Worm (Caenorhabditis elegans) whole organism, late embryonic: Measurements from ENCODE around the gene clec-168.

Experiments used
- C38D4.7 ChIP-seq: fragments of 200-800 bp; sonication (Bioruptor generic); optimal IDR thresholded peaks from 2 replicates; lab custom pipeline; 2018; ENCODE audit warnings: mild to moderate bottlenecking, missing genetic modification characterization, moderate library complexity, missing compliant biosample characterization
- K09A11.1 ChIP-seq: sonication (generic microtip); optimal IDR thresholded peaks from 2 replicates; lab custom pipeline; 2017; ENCODE audit warnings: antibody characterized with exemption, mild to moderate bottlenecking, missing genetic modification characterization, missing compliant biosample characterization; ENCODE audit not compliant: insufficient read depth
- Y22D7AL.16 ChIP-seq: sonication (generic microtip); optimal IDR thresholded peaks from 2 replicates; lab custom pipeline; 2016; ENCODE audit warnings: missing genetic modification characterization, missing compliant biosample characterization
- ama-1 ChIP-seq: fragments of 150-350 bp; optimal IDR thresholded peaks from 2 replicates; lab custom pipeline; 2014
- ceh-14 ChIP-seq: sonication (generic microtip); optimal IDR thresholded peaks from 2 replicates; lab custom pipeline; 2016; ENCODE audit warnings: missing genotype, missing genetic modification characterization, missing compliant biosample characterization
- ceh-18 ChIP-seq: sonication (generic microtip); optimal IDR thresholded peaks from 2 replicates; lab custom pipeline; 2016; ENCODE audit warnings: missing genetic modification characterization, missing compliant biosample characterization
- ceh-19 ChIP-seq: fragments of 200-800 bp; sonication (Bioruptor generic); optimal IDR thresholded peaks from 2 replicates; lab custom pipeline; 2018; ENCODE audit warnings: mild to moderate bottlenecking, missing genetic modification characterization, missing compliant biosample characterization
- ceh-2 ChIP-seq: sonication (generic microtip); optimal IDR thresholded peaks from 2 replicates; lab custom pipeline; 2016; ENCODE audit warnings: missing genotype, missing genetic modification characterization, missing compliant biosample characterization
- ceh-22 ChIP-seq: sonication (generic microtip); optimal IDR thresholded peaks from 2 replicates; lab custom pipeline; 2017; ENCODE audit warnings: missing biosample characterization, missing genetic modification characterization
- ceh-24 ChIP-seq: sonication (generic microtip); optimal IDR thresholded peaks from 2 replicates; lab custom pipeline; 2016; ENCODE audit warnings: mild to moderate bottlenecking, missing genetic modification characterization, missing compliant biosample characterization
- ceh-34 ChIP-seq: sonication (generic microtip); optimal IDR thresholded peaks from 2 replicates; lab custom pipeline; 2016; ENCODE audit warnings: mild to moderate bottlenecking, missing genetic modification characterization, missing compliant biosample characterization
- ceh-6 ChIP-seq: fragments of 200-800 bp; sonication (Bioruptor generic); optimal IDR thresholded peaks from 2 replicates; lab custom pipeline; 2018; ENCODE audit warnings: mild to moderate bottlenecking, missing genetic modification characterization, missing compliant biosample characterization
- ceh-9 ChIP-seq: sonication (generic microtip); optimal IDR thresholded peaks from 2 replicates; lab custom pipeline; 2016; ENCODE audit warnings: mild to moderate bottlenecking, missing genetic modification characterization, inconsistent platforms, missing compliant biosample characterization
- che-1 ChIP-seq: sonication (generic microtip); optimal IDR thresholded peaks from 2 replicates; lab custom pipeline; 2016; ENCODE audit warnings: mild to moderate bottlenecking, missing genetic modification characterization, missing compliant biosample characterization
- dve-1 ChIP-seq: sonication (generic microtip); optimal IDR thresholded peaks from 2 replicates; lab custom pipeline; 2017; ENCODE audit warnings: antibody characterized with exemption, mild to moderate bottlenecking, missing genetic modification characterization, missing compliant biosample characterization
- elt-4 ChIP-seq: sonication (generic microtip); optimal IDR thresholded peaks from 2 replicates; lab custom pipeline; 2016; ENCODE audit warnings: missing genetic modification characterization, missing compliant biosample characterization
- ets-4 ChIP-seq: sonication (generic microtip); optimal IDR thresholded peaks from 2 replicates; lab custom pipeline; 2016; ENCODE audit warnings: missing genetic modification characterization, missing compliant biosample characterization
- fax-1 ChIP-seq: sonication (generic microtip); optimal IDR thresholded peaks from 2 replicates; lab custom pipeline; 2016; ENCODE audit warnings: missing genotype, missing genetic modification characterization, missing compliant biosample characterization
- fkh-10 ChIP-seq: fragments of 150-350 bp; optimal IDR thresholded peaks from 2 replicates; lab custom pipeline; 2014; ENCODE audit warnings: missing biosample characterization, missing genetic modification reagents, missing genetic modification characterization
- fkh-6 ChIP-seq: sonication (generic microtip); optimal IDR thresholded peaks from 2 replicates; lab custom pipeline; 2016; ENCODE audit warnings: missing genetic modification characterization, missing compliant biosample characterization
- gmeb-2 ChIP-seq: sonication (generic microtip); optimal IDR thresholded peaks from 2 replicates; lab custom pipeline; 2016; ENCODE audit warnings: missing genetic modification characterization, inconsistent platforms, missing compliant biosample characterization
- hlh-15 ChIP-seq: sonication (generic microtip); optimal IDR thresholded peaks from 2 replicates; lab custom pipeline; 2016; ENCODE audit warnings: missing genetic modification characterization, missing compliant biosample characterization
- hlh-30 ChIP-seq: sonication (generic microtip); optimal IDR thresholded peaks from 2 replicates; lab custom pipeline; 2017; ENCODE audit warnings: antibody characterized with exemption, missing genetic modification characterization, missing compliant biosample characterization; ENCODE audit not compliant: insufficient read depth
- hlh-8 ChIP-seq: sonication (generic microtip); optimal IDR thresholded peaks from 2 replicates; lab custom pipeline; 2016; ENCODE audit warnings: missing genotype, missing genetic modification characterization, missing compliant biosample characterization
- nfya-1 ChIP-seq: sonication (generic microtip); optimal IDR thresholded peaks from 2 replicates; lab custom pipeline; 2017; ENCODE audit warnings: missing genetic modification characterization, mild to moderate bottlenecking, missing compliant biosample characterization, antibody characterized with exemption, moderate library complexity
- nhr-232 ChIP-seq: sonication (generic microtip); optimal IDR thresholded peaks from 2 replicates; lab custom pipeline; 2016; ENCODE audit warnings: missing genetic modification characterization, missing compliant biosample characterization
- pag-3 ChIP-seq: sonication (generic microtip); optimal IDR thresholded peaks from 2 replicates; lab custom pipeline; 2016; ENCODE audit warnings: missing compliant biosample characterization, missing genetic modification characterization, borderline replicate concordance
- pat-9 ChIP-seq: fragments of 200-800 bp; sonication (Bioruptor generic); optimal IDR thresholded peaks from 2 replicates; lab custom pipeline; 2018; ENCODE audit warnings: mild to moderate bottlenecking, missing genetic modification characterization, moderate library complexity, missing compliant biosample characterization
- pha-4 ChIP-seq: fragments of 150-350 bp; optimal IDR thresholded peaks from 2 replicates; lab custom pipeline; 2018; ENCODE audit warnings: missing biosample characterization, missing genetic modification reagents, missing genetic modification characterization
- pros-1 ChIP-seq: fragments of 150-350 bp; optimal IDR thresholded peaks from 2 replicates; lab custom pipeline; 2014; ENCODE audit warnings: missing biosample characterization, missing genetic modification reagents, missing genetic modification characterization
- ref-2 ChIP-seq: sonication (generic microtip); optimal IDR thresholded peaks from 2 replicates; lab custom pipeline; 2016; ENCODE audit warnings: missing genetic modification characterization, missing compliant biosample characterization
- sox-2 ChIP-seq: fragments of 200-800 bp; sonication (Bioruptor generic); IDR thresholded peaks from 2 replicates; pipeline ENCODE4 v1.3.6; 2022; ENCODE audit warnings: missing genetic modification reagents, missing genetic modification characterization, missing compliant biosample characterization
- syd-9 ChIP-seq: sonication (generic microtip); optimal IDR thresholded peaks from 2 replicates; lab custom pipeline; 2016; ENCODE audit warnings: mild to moderate bottlenecking, missing genetic modification characterization, moderate library complexity, missing compliant biosample characterization
- tbx-2 ChIP-seq: sonication (generic microtip); optimal IDR thresholded peaks from 2 replicates; lab custom pipeline; 2016; ENCODE audit warnings: missing genetic modification characterization, missing compliant biosample characterization
- ttx-3 ChIP-seq: sonication (generic microtip); optimal IDR thresholded peaks from 2 replicates; lab custom pipeline; 2016; ENCODE audit warnings: missing genetic modification reagents, missing genetic modification characterization, missing compliant biosample characterization
- unc-3 ChIP-seq, 2 experiments: fragments of 200-800 bp in 1 of 2; sonication (Bioruptor generic) in 1 of 2; sonication (generic microtip) in 1 of 2; conservative IDR thresholded peaks in 1 of 2; optimal IDR thresholded peaks in 1 of 2; 2 replicates each; pipeline versions ENCODE4 v1.3.6 to Lab custom; 2016 to 2022; ENCODE audit warnings: missing compliant biosample characterization in 2 of 2, missing genetic modification characterization in 2 of 2, missing genetic modification reagents in 1 of 2
- unc-55 ChIP-seq: sonication (generic microtip); optimal IDR thresholded peaks from 2 replicates; lab custom pipeline; 2017; ENCODE audit warnings: missing biosample characterization, missing genetic modification reagents, missing genetic modification characterization
- zip-5 ChIP-seq: sonication (generic microtip); optimal IDR thresholded peaks from 2 replicates; lab custom pipeline; 2016; ENCODE audit warnings: missing genetic modification characterization, missing compliant biosample characterization
- ztf-16 ChIP-seq: sonication (generic microtip); optimal IDR thresholded peaks from 2 replicates; lab custom pipeline; 2017; ENCODE audit warnings: missing genetic modification characterization, missing compliant biosample characterization

The clec-168 gene

ce11 chrIV:1256723-1257122 is at the start of gene clec-168:
Gene clec-168 (plus strand): TSS chrIV:1256969.
- TF ChIP-seq tbx-2 (tag; lab: Kevin White, UChicago) (no peak), Y22D7AL.16 (tag; lab: Kevin White, UChicago) (no peak), ttx-3 (tag; lab: Kevin White, UChicago) (no peak), ceh-18 (tag; lab: Kevin White, UChicago) (no peak), fkh-6 (tag; lab: Kevin White, UChicago) (no peak), pag-3 (no peak), hlh-15 (tag; lab: Kevin White, UChicago) (no peak), fkh-10 (GFP tag; lab: Kevin White, UChicago) (no peak), C38D4.7 (GFP tag; lab: Kevin White, UChicago) (no peak), pat-9 (no peak), hlh-30 (tag; lab: Kevin White, UChicago) (no peak), ceh-24 (no peak), unc-3 (GFP tag; conservative IDR thresholded peaks at IDR 0.05; lab: Robert Waterston, UW) (no peak), unc-3 (tag; optimal IDR thresholded peaks at IDR 0.05; lab: Kevin White, UChicago) (no peak), ztf-16 (no peak), zip-5 (tag; lab: Kevin White, UChicago) (no peak), ama-1 (lab: Kevin White, UChicago) (no peak), dve-1 (tag; lab: Kevin White, UChicago) (no peak)

ce11 chrIV:1207980-1208379 is 48.8 kb upstream of the clec-168 start, which contains the start of gene dsl-1:
Gene dsl-1 (minus strand): TSS chrIV:1208080.
- TF ChIP-seq ceh-2 (no peak), che-1 (tag; lab: Kevin White, UChicago) (no peak)

ce11 chrIV:1209320-1209719 is 47.4 kb upstream of the clec-168 start:
- TF ChIP-seq fax-1 (tag; lab: Kevin White, UChicago) (no peak), hlh-30 (tag; lab: Kevin White, UChicago) (no peak), ref-2 (tag; lab: Kevin White, UChicago) (no peak), unc-55 (GFP tag; lab: Kevin White, UChicago) (no peak), ceh-34 (tag; lab: Kevin White, UChicago) (no peak), gmeb-2 (tag; lab: Kevin White, UChicago) (no peak), ets-4 (tag; lab: Kevin White, UChicago) (no peak), pros-1 (tag; lab: Kevin White, UChicago) (no peak), syd-9 (tag; lab: Kevin White, UChicago) (no peak), elt-4 (tag; lab: Kevin White, UChicago) (no peak), Y22D7AL.16 (tag; lab: Kevin White, UChicago) (no peak), dve-1 (tag; lab: Kevin White, UChicago) (no peak), K09A11.1 (tag; lab: Kevin White, UChicago) (no peak), nhr-232 (no peak), zip-5 (tag; lab: Kevin White, UChicago) (no peak), nfya-1 (no peak)
- TF ChIP-seq, all 69 proteins: peak for 0

ce11 chrIV:1209813-1210212 is 47.0 kb upstream of the clec-168 start:
- TF ChIP-seq sox-2 (GFP tag; lab: Robert Waterston, UW) (no peak), ceh-9 (tag; lab: Kevin White, UChicago) (no peak), pha-4 (tag; lab: Kevin White, UChicago) (no peak), ets-4 (tag; lab: Kevin White, UChicago) (no peak), hlh-8 (tag; lab: Kevin White, UChicago) (no peak), hlh-30 (tag; lab: Kevin White, UChicago) (no peak), ceh-34 (tag; lab: Kevin White, UChicago) (no peak), ceh-6 (GFP tag; lab: Kevin White, UChicago) (no peak), syd-9 (tag; lab: Kevin White, UChicago) (no peak), ttx-3 (tag; lab: Kevin White, UChicago) (no peak), ceh-14 (no peak), ceh-19 (no peak), ceh-22 (tag; lab: Kevin White, UChicago) (no peak)
